Worm (Caenorhabditis elegans) whole organism, L3 larva: Measurements from ENCODE around the gene Y71H10B.1.

ENCODE experiments used
- R02D3.7 ChIP-seq: fragments of 150-350 bp; optimal IDR thresholded peaks from 2 replicates; lab custom pipeline; 2014; ENCODE audit warnings: missing biosample characterization, missing genetic modification characterization
- ZK546.5 ChIP-seq: sonication (generic microtip); optimal IDR thresholded peaks from 2 replicates; lab custom pipeline; 2017; ENCODE audit warnings: missing biosample characterization, missing genetic modification characterization
- aly-2 ChIP-seq: fragments of 150-350 bp; optimal IDR thresholded peaks from 2 replicates; lab custom pipeline; 2014; ENCODE audit warnings: missing biosample characterization, missing genetic modification characterization
- ama-1 ChIP-seq: fragments of 150-350 bp; optimal IDR thresholded peaks from 2 replicates; lab custom pipeline; 2018
- ceh-82 ChIP-seq: fragments of 150-350 bp; optimal IDR thresholded peaks from 2 replicates; lab custom pipeline; 2014; ENCODE audit warnings: missing biosample characterization, missing genetic modification characterization
- ceh-9 ChIP-seq: sonication (generic microtip); optimal IDR thresholded peaks from 2 replicates; lab custom pipeline; 2018; ENCODE audit warnings: missing biosample characterization, missing genetic modification characterization
- egl-27 ChIP-seq: sonication (generic microtip); optimal IDR thresholded peaks from 4 replicates; lab custom pipeline; 2017; ENCODE audit warnings: missing biosample characterization, missing genetic modification reagents, missing genetic modification characterization
- egl-5 ChIP-seq: fragments of 150-350 bp; optimal IDR thresholded peaks from 2 replicates; lab custom pipeline; 2017; ENCODE audit warnings: missing biosample characterization, missing genetic modification reagents, missing genetic modification characterization, inconsistent platforms
- elt-1 ChIP-seq: fragments of 150-350 bp; optimal IDR thresholded peaks from 2 replicates; lab custom pipeline; 2014; ENCODE audit warnings: missing biosample characterization, missing genetic modification characterization
- elt-2 ChIP-seq: sonication (generic microtip); optimal IDR thresholded peaks from 2 replicates; lab custom pipeline; 2016; ENCODE audit warnings: missing genetic modification reagents, mild to moderate bottlenecking, missing genetic modification characterization, missing compliant biosample characterization
- elt-3 ChIP-seq, 3 experiments: fragments of 150-350 bp in 1 of 3; sonication (generic microtip) in 2 of 3; optimal IDR thresholded peaks; 2 replicates in 2 of 3; 4 replicates in 1 of 3; lab custom pipeline; 2014 to 2017; ENCODE audit warnings: missing biosample characterization in 3 of 3, missing genetic modification characterization in 3 of 3
- fkh-10 ChIP-seq: sonication (generic microtip); optimal IDR thresholded peaks from 2 replicates; lab custom pipeline; 2017; ENCODE audit warnings: missing biosample characterization, missing genetic modification reagents, missing genetic modification characterization
- fkh-2 ChIP-seq: fragments of 150-350 bp; optimal IDR thresholded peaks from 2 replicates; lab custom pipeline; 2014; ENCODE audit warnings: missing biosample characterization, missing genetic modification reagents, missing genetic modification characterization
- fos-1 ChIP-seq: fragments of 150-350 bp; optimal IDR thresholded peaks from 2 replicates; lab custom pipeline; 2014; ENCODE audit warnings: missing biosample characterization, missing genetic modification characterization
- hmg-11 ChIP-seq: sonication (generic microtip); optimal IDR thresholded peaks from 2 replicates; lab custom pipeline; 2016; ENCODE audit warnings: missing genetic modification characterization, missing compliant biosample characterization
- jun-1 ChIP-seq: fragments of 150-350 bp; optimal IDR thresholded peaks from 2 replicates; lab custom pipeline; 2014; ENCODE audit warnings: missing biosample characterization, missing genetic modification reagents, missing genetic modification characterization
- lin-15B ChIP-seq: fragments of 150-350 bp; optimal IDR thresholded peaks from 2 replicates; lab custom pipeline; 2014; ENCODE audit warnings: missing biosample characterization, missing genetic modification characterization
- lin-39 ChIP-seq: fragments of 150-350 bp; optimal IDR thresholded peaks from 2 replicates; lab custom pipeline; 2018; ENCODE audit warnings: missing biosample characterization, missing genetic modification reagents, missing genetic modification characterization
- lsy-12 ChIP-seq: sonication (generic microtip); optimal IDR thresholded peaks from 2 replicates; lab custom pipeline; 2016; ENCODE audit warnings: mild to moderate bottlenecking, missing genetic modification characterization, missing compliant biosample characterization
- mml-1 ChIP-seq: fragments of 150-350 bp; sonication (generic microtip); optimal IDR thresholded peaks from 3 replicates; lab custom pipeline; 2014; ENCODE audit warnings: missing biosample characterization, missing genetic modification characterization
- nfya-1 ChIP-seq: sonication (generic microtip); optimal IDR thresholded peaks from 2 replicates; lab custom pipeline; 2017; ENCODE audit warnings: missing genetic modification characterization, mild to moderate bottlenecking, missing compliant biosample characterization, antibody characterized with exemption, moderate library complexity; ENCODE audit not compliant: insufficient read depth
- nhr-11 ChIP-seq: fragments of 150-350 bp; optimal IDR thresholded peaks from 2 replicates; lab custom pipeline; 2014; ENCODE audit warnings: missing biosample characterization, missing genetic modification characterization
- nhr-12 ChIP-seq: fragments of 150-350 bp; optimal IDR thresholded peaks from 2 replicates; lab custom pipeline; 2014; ENCODE audit warnings: missing biosample characterization, missing genetic modification characterization
- nhr-25 ChIP-seq: sonication (generic microtip); optimal IDR thresholded peaks from 2 replicates; lab custom pipeline; 2017; ENCODE audit warnings: missing biosample characterization, missing genetic modification characterization
- nhr-43 ChIP-seq: sonication (generic microtip); optimal IDR thresholded peaks from 2 replicates; lab custom pipeline; 2016; ENCODE audit warnings: mild to moderate bottlenecking, missing genetic modification characterization, missing compliant biosample characterization; ENCODE audit not compliant: poor library complexity, severe bottlenecking
- nhr-77 ChIP-seq: fragments of 150-350 bp; optimal IDR thresholded peaks from 2 replicates; lab custom pipeline; 2014; ENCODE audit warnings: missing biosample characterization, missing genetic modification characterization
- pha-4 ChIP-seq: fragments of 150-350 bp; optimal IDR thresholded peaks from 2 replicates; lab custom pipeline; 2014; ENCODE audit warnings: missing biosample characterization, missing genetic modification reagents, missing genetic modification characterization
- pqm-1 ChIP-seq: fragments of 150-350 bp; optimal IDR thresholded peaks from 2 replicates; lab custom pipeline; 2017; ENCODE audit warnings: missing biosample characterization, missing genetic modification characterization, inconsistent platforms
- sea-2 ChIP-seq: fragments of 150-350 bp; sonication (generic microtip); optimal IDR thresholded peaks from 4 replicates; lab custom pipeline; 2014; ENCODE audit warnings: missing biosample characterization, missing genetic modification reagents, missing genetic modification characterization
- skn-1 ChIP-seq: fragments of 150-350 bp; optimal IDR thresholded peaks from 2 replicates; lab custom pipeline; 2014; ENCODE audit warnings: missing biosample characterization, missing genetic modification characterization
- snpc-4 ChIP-seq: fragments of 150-350 bp; optimal IDR thresholded peaks from 2 replicates; lab custom pipeline; 2014; ENCODE audit warnings: missing biosample characterization, missing genetic modification characterization
- tbx-2 ChIP-seq: sonication (generic microtip); optimal IDR thresholded peaks from 2 replicates; lab custom pipeline; 2016; ENCODE audit warnings: mild to moderate bottlenecking, missing genetic modification characterization, missing compliant biosample characterization
- unc-39 ChIP-seq: sonication (generic microtip); optimal IDR thresholded peaks from 4 replicates; lab custom pipeline; 2017; ENCODE audit warnings: missing biosample characterization, missing genetic modification characterization
- unc-62 ChIP-seq: fragments of 150-350 bp; sonication (generic microtip); optimal IDR thresholded peaks from 4 replicates; lab custom pipeline; 2014; ENCODE audit warnings: missing biosample characterization, missing genetic modification reagents, missing genetic modification characterization

The Y71H10B.1 gene

ce11 chrX:2843508-2843907 is 3.4 kb upstream of the Y71H10B.1 start:
- no peak for TF ChIP-seq fos-1 (tag; lab: Kevin White, UChicago)
- no peak for TF ChIP-seq lsy-12
- peak; percentile 2 for TF ChIP-seq nhr-25 (tag; lab: Kevin White, UChicago)
- TF ChIP-seq snpc-4 (tag; lab: Kevin White, UChicago) = peak; percentile 86
- TF ChIP-seq, all 47 proteins: peak for 2

ce11 chrX:2841754-2842153 is 1.7 kb upstream of the Y71H10B.1 start:
- TF ChIP-seq egl-27 (tag; lab: Kevin White, UChicago) = no peak
- TF ChIP-seq skn-1 (tag; lab: Kevin White, UChicago) = no peak
- no peak for TF ChIP-seq unc-62 (GFP tag; lab: Kevin White, UChicago)
- TF ChIP-seq nhr-12 (tag; lab: Kevin White, UChicago) = no peak
- TF ChIP-seq nhr-25 (tag; lab: Kevin White, UChicago) = no peak
- TF ChIP-seq R02D3.7 (tag; lab: Kevin White, UChicago) = no peak
- TF ChIP-seq elt-1 (tag; lab: Kevin White, UChicago) = no peak
- TF ChIP-seq fkh-2 = no peak
- peak; percentile 94 for TF ChIP-seq elt-2 (tag; lab: Kevin White, UChicago)
- TF ChIP-seq jun-1 (tag; lab: Kevin White, UChicago) = peak; percentile 48
- peak; percentile 50 for TF ChIP-seq pha-4 (tag; lab: Kevin White, UChicago)
- no peak for TF ChIP-seq nhr-77 (tag; lab: Kevin White, UChicago)
- TF ChIP-seq hmg-11 (tag; lab: Kevin White, UChicago) = peak; percentile 3
- TF ChIP-seq fos-1 (tag; lab: Kevin White, UChicago) = no peak
- peak; percentile 77 for TF ChIP-seq pqm-1 (tag; lab: Kevin White, UChicago)
- no peak for TF ChIP-seq ZK546.5 (tag; lab: Kevin White, UChicago)
- no peak for TF ChIP-seq nfya-1 (tag; lab: Kevin White, UChicago)
- TF ChIP-seq nhr-43 (tag; lab: Kevin White, UChicago) = no peak
- no peak for TF ChIP-seq fkh-10 (GFP tag; lab: Kevin White, UChicago)
- TF ChIP-seq, all 47 proteins: peak for 5

- TF ChIP-seq sea-2 (GFP tag; lab: Kevin White, UChicago) (no peak), mml-1 (tag; lab: Kevin White, UChicago) (no peak), elt-3 (tag; optimal IDR thresholded peaks at IDR 0.05; lab: Kevin White, UChicago) (no peak), pqm-1 (tag; lab: Kevin White, UChicago) (peak; percentile 54), elt-2 (tag; lab: Kevin White, UChicago) (peak; percentile 89)
These were observed 1.5 kb downstream of the Y71H10B.1 start for ce11 chrX:2838619-2839018.

ce11 chrX:2837477-2837876 is 2.6 kb downstream of the Y71H10B.1 start:
- TF ChIP-seq lin-15B (tag; lab: Kevin White, UChicago) (no peak), nhr-25 (tag; lab: Kevin White, UChicago) (peak; percentile 7), egl-5 (tag; lab: Kevin White, UChicago) (no peak)

ce11 chrX:2836770-2837169 is 3.3 kb downstream of the Y71H10B.1 start:
- TF ChIP-seq elt-2 (tag; lab: Kevin White, UChicago) = peak; percentile 85
- TF ChIP-seq lin-15B (tag; lab: Kevin White, UChicago) = no peak
- TF ChIP-seq pqm-1 (tag; lab: Kevin White, UChicago) = peak; percentile 71
- no peak for TF ChIP-seq fkh-2

ce11 chrX:2827702-2828182 is 12.3 kb downstream of the Y71H10B.1 start, which contains the start of gene ssr-2:
ssr-2 (minus strand) TSS chrX:2827752.
- no peak for TF ChIP-seq egl-5 (tag; lab: Kevin White, UChicago)
- no peak for TF ChIP-seq nhr-11 (tag; lab: Kevin White, UChicago)
- no peak for TF ChIP-seq aly-2 (tag; lab: Kevin White, UChicago)
- TF ChIP-seq egl-27 (tag; lab: Kevin White, UChicago) = no peak
- no peak for TF ChIP-seq unc-39
- no peak for TF ChIP-seq lin-39
- TF ChIP-seq ZK546.5 (tag; lab: Kevin White, UChicago) = no peak
- TF ChIP-seq ceh-9 (tag; lab: Kevin White, UChicago) = no peak
- no peak for TF ChIP-seq tbx-2 (tag; lab: Kevin White, UChicago)
- TF ChIP-seq ceh-82 = no peak
- TF ChIP-seq fkh-10 (GFP tag; lab: Kevin White, UChicago) = no peak
- no peak for TF ChIP-seq nhr-77 (tag; lab: Kevin White, UChicago)
- TF ChIP-seq ama-1 (lab: Kevin White, UChicago) = no peak
